Worm (Caenorhabditis elegans) whole organism, L1 larva: ENCODE data around the gene fipr-1.

Experiments
- C34B4.2 ChIP-seq: sonication (generic microtip); optimal IDR thresholded peaks from 2 replicates; lab custom pipeline; 2017; ENCODE audit warnings: mild to moderate bottlenecking, missing genetic modification characterization, missing compliant biosample characterization
- F16B12.6 ChIP-seq: fragments of 150-350 bp; optimal IDR thresholded peaks from 2 replicates; lab custom pipeline; 2014; ENCODE audit warnings: missing biosample characterization, missing genetic modification characterization
- alr-1 ChIP-seq: fragments of 200-800 bp; sonication (Bioruptor generic); optimal IDR thresholded peaks from 2 replicates; lab custom pipeline; 2018; ENCODE audit warnings: borderline replicate concordance, mild to moderate bottlenecking, missing genetic modification characterization, missing compliant biosample characterization
- ama-1 ChIP-seq: fragments of 150-350 bp; optimal IDR thresholded peaks from 2 replicates; lab custom pipeline; 2014
- blmp-1 ChIP-seq: fragments of 150-350 bp; optimal IDR thresholded peaks from 2 replicates; lab custom pipeline; 2014; ENCODE audit warnings: missing biosample characterization, missing genetic modification characterization
- efl-1 ChIP-seq, 4 experiments: fragments of 150-350 bp; optimal IDR thresholded peaks in 3 of 4; peaks in 1 of 4; 1 replicate in 1 of 4; 2 replicates in 3 of 4; lab custom pipeline; 2014; ENCODE audit warnings: missing biosample characterization in 2 of 4, missing genetic modification characterization in 2 of 4, missing genetic modification reagents in 2 of 4
- elt-2 ChIP-seq: sonication (generic microtip); optimal IDR thresholded peaks from 2 replicates; lab custom pipeline; 2016; ENCODE audit warnings: missing genetic modification characterization, mild to moderate bottlenecking, inconsistent platforms, missing compliant biosample characterization, missing genetic modification reagents
- elt-3 ChIP-seq, 6 experiments: fragments of 150-350 bp in 1 of 6; sonication (generic microtip); optimal IDR thresholded peaks; 2 replicates each; lab custom pipeline; 2017 to 2018; ENCODE audit warnings: missing biosample characterization in 6 of 6, missing genetic modification characterization in 6 of 6, inconsistent platforms in 1 of 6
- ets-5 ChIP-seq: fragments of 200-800 bp; sonication (Bioruptor generic); IDR thresholded peaks from 2 replicates; pipeline ENCODE4 v1.3.6; 2022; ENCODE audit warnings: missing genetic modification characterization, missing compliant biosample characterization
- fos-1 ChIP-seq: fragments of 150-350 bp; optimal IDR thresholded peaks from 2 replicates; lab custom pipeline; 2014; ENCODE audit warnings: missing biosample characterization, missing genetic modification characterization
- grh-1 ChIP-seq: fragments of 200-800 bp; sonication (Bioruptor generic); IDR thresholded peaks from 2 replicates; pipeline ENCODE4 v1.3.6; 2022; ENCODE audit warnings: missing genetic modification reagents, missing genetic modification characterization, missing compliant biosample characterization
- hpl-2 ChIP-seq: fragments of 150-350 bp; optimal IDR thresholded peaks from 2 replicates; lab custom pipeline; 2014; ENCODE audit warnings: missing biosample characterization, missing genetic modification reagents, missing genetic modification characterization
- jun-1 ChIP-seq: fragments of 150-350 bp; optimal IDR thresholded peaks from 2 replicates; lab custom pipeline; 2014; ENCODE audit warnings: missing biosample characterization, missing genetic modification reagents, missing genetic modification characterization
- lin-14 ChIP-seq: fragments of 200-800 bp; sonication (Bioruptor generic); optimal IDR thresholded peaks from 2 replicates; lab custom pipeline; 2018; ENCODE audit warnings: mild to moderate bottlenecking, missing genetic modification characterization, moderate library complexity, missing compliant biosample characterization
- lin-15B ChIP-seq: fragments of 150-350 bp; sonication (generic microtip); optimal IDR thresholded peaks from 3 replicates; lab custom pipeline; 2014; ENCODE audit warnings: missing biosample characterization, missing genetic modification characterization
- lin-35 ChIP-seq, 2 experiments: fragments of 150-350 bp; optimal IDR thresholded peaks; 2 replicates each; lab custom pipeline; 2014; ENCODE audit warnings: missing biosample characterization in 2 of 2, missing genetic modification characterization in 2 of 2, missing genetic modification reagents in 2 of 2
- lin-39 ChIP-seq: fragments of 150-350 bp; optimal IDR thresholded peaks from 2 replicates; lab custom pipeline; 2014; ENCODE audit warnings: missing biosample characterization, missing genetic modification reagents, missing genetic modification characterization
- mep-1 ChIP-seq: fragments of 150-350 bp; optimal IDR thresholded peaks from 2 replicates; lab custom pipeline; 2014; ENCODE audit warnings: missing biosample characterization, missing genetic modification characterization
- nhr-19 ChIP-seq: fragments of 200-800 bp; sonication (Bioruptor generic); conservative IDR thresholded peaks from 2 replicates; pipeline ENCODE4 v1.3.6; 2022; ENCODE audit warnings: missing genetic modification characterization, missing compliant biosample characterization
- nhr-20 ChIP-seq: sonication (generic microtip); optimal IDR thresholded peaks from 2 replicates; lab custom pipeline; 2016; ENCODE audit warnings: mild to moderate bottlenecking, missing genetic modification characterization, missing compliant biosample characterization
- nhr-237 ChIP-seq: fragments of 150-350 bp; optimal IDR thresholded peaks from 2 replicates; lab custom pipeline; 2014; ENCODE audit warnings: missing biosample characterization, missing genetic modification characterization
- nhr-47 ChIP-seq: sonication (generic microtip); optimal IDR thresholded peaks from 2 replicates; lab custom pipeline; 2016; ENCODE audit warnings: mild to moderate bottlenecking, missing genetic modification characterization, moderate library complexity, missing compliant biosample characterization
- nhr-84 ChIP-seq: sonication (generic microtip); optimal IDR thresholded peaks from 2 replicates; lab custom pipeline; 2017; ENCODE audit warnings: missing biosample characterization, missing genetic modification characterization
- pag-3 ChIP-seq: sonication (generic microtip); optimal IDR thresholded peaks from 2 replicates; lab custom pipeline; 2017; ENCODE audit warnings: missing genetic modification characterization, mild to moderate bottlenecking, missing compliant biosample characterization, antibody characterized with exemption, borderline replicate concordance; ENCODE audit not compliant: insufficient read depth
- rnt-1 ChIP-seq: sonication (generic microtip); optimal IDR thresholded peaks from 2 replicates; lab custom pipeline; 2016; ENCODE audit warnings: mild to moderate bottlenecking, missing genetic modification characterization, moderate library complexity, missing compliant biosample characterization
- skn-1 ChIP-seq: fragments of 150-350 bp; optimal IDR thresholded peaks from 2 replicates; lab custom pipeline; 2014; ENCODE audit warnings: missing biosample characterization, missing genetic modification characterization
- snpc-4 ChIP-seq: fragments of 150-350 bp; optimal IDR thresholded peaks from 2 replicates; lab custom pipeline; 2014; ENCODE audit warnings: missing biosample characterization, missing genetic modification characterization
- sptf-1 ChIP-seq: fragments of 150-350 bp; optimal IDR thresholded peaks from 2 replicates; lab custom pipeline; 2014; ENCODE audit warnings: missing biosample characterization, missing genetic modification characterization
- sup-37 ChIP-seq: fragments of 200-800 bp; sonication (Bioruptor generic); optimal IDR thresholded peaks from 2 replicates; lab custom pipeline; 2018; ENCODE audit warnings: mild to moderate bottlenecking, missing genetic modification characterization, missing compliant biosample characterization
- tbx-2 ChIP-seq: sonication (generic microtip); optimal IDR thresholded peaks from 2 replicates; lab custom pipeline; 2016; ENCODE audit warnings: missing genetic modification characterization, missing compliant biosample characterization
- unc-62 ChIP-seq: fragments of 150-350 bp; optimal IDR thresholded peaks from 2 replicates; lab custom pipeline; 2014; ENCODE audit warnings: missing biosample characterization, missing genetic modification reagents, missing genetic modification characterization
- zag-1 ChIP-seq: fragments of 150-350 bp; optimal IDR thresholded peaks from 2 replicates; lab custom pipeline; 2014; ENCODE audit warnings: missing biosample characterization, missing genetic modification characterization
- zip-4 ChIP-seq: fragments of 200-800 bp; sonication (Bioruptor generic); optimal IDR thresholded peaks from 2 replicates; lab custom pipeline; 2018; ENCODE audit warnings: mild to moderate bottlenecking, missing genetic modification characterization, moderate library complexity, missing compliant biosample characterization
- ztf-11 ChIP-seq, 2 experiments: sonication (generic microtip); optimal IDR thresholded peaks; 2 replicates each; lab custom pipeline; 2016 to 2017; ENCODE audit warnings: missing genetic modification characterization in 2 of 2, missing biosample characterization in 1 of 2, missing compliant biosample characterization in 1 of 2

Gene fipr-1

DNA sequence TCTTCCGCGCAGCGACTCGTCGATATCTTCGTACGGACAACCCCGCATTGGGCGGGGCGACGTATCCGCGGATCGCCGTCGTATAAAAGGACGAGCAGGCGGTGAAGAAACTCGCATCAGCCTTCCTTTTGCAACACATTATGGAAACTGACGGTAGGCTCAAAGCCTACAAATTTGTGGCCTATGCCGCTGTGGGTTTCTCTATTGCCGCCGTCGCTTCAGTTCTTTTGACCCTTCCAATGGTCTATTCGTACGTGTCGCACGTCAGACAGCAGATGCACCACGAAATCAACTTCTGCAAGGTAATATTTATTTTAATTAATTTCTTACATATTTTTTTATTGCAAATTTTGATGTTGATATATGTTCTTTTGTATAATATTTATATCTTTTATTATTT lies 8.7 kb downstream of the fipr-1 start:
- TF ChIP-seq ama-1 (lab: Kevin White, UChicago) (peak; percentile 45), nhr-19 (GFP tag; lab: Robert Waterston, UW) (no peak)
- TF ChIP-seq, all 84 proteins: peak for 1

DNA sequence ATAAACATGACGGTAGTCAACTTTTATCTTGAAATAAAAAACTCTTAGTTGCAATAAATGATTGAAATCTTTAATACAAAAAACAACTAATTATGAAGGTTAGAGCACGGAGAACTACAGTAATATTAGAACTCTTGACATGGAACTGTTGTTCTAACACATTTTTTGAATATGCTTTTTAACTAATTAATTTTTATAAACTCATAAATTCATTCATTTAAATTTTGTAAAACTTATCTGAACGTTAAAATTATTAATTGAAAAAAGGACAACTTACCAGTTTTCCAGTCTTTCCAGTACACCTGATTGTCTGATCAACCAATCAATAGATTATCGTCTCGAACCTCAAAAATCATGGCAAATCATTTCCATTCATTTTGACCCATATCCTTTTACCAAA lies 9.1 kb downstream of the fipr-1 start, which contains the start of gene sqt-3:
TSS of gene sqt-3 (plus strand) at position 301 of the 400 bp plus-strand sequence.
- no peak for TF ChIP-seq sptf-1 (tag; lab: Kevin White, UChicago)
- TF ChIP-seq mep-1 (tag; lab: Kevin White, UChicago): no peak
- TF ChIP-seq nhr-237 (tag; lab: Kevin White, UChicago): no peak
- TF ChIP-seq zag-1: no peak
- TF ChIP-seq, all 84 proteins: peak for 0

ce11 chrV:12351842-12352241 lies 9.7 kb downstream of the fipr-1 start:
- TF ChIP-seq efl-1 (optimal IDR thresholded peaks at IDR 0.05; lab: Kevin White, UChicago): no peak
- peak in 1 of 2 experiments; percentile 78 for TF ChIP-seq efl-1 (GFP tag; optimal IDR thresholded peaks at IDR 0.05 in 1 of 2; lab: Kevin White, UChicago)
- peak; percentile 29 for TF ChIP-seq blmp-1 (tag; lab: Kevin White, UChicago)
- TF ChIP-seq elt-2 (tag; lab: Kevin White, UChicago): no peak
- peak; percentile 3 for TF ChIP-seq nhr-20 (tag; lab: Kevin White, UChicago)
- TF ChIP-seq tbx-2 (tag; lab: Kevin White, UChicago): no peak
- TF ChIP-seq F16B12.6: no peak
- TF ChIP-seq C34B4.2: no peak
- no peak for TF ChIP-seq snpc-4
- TF ChIP-seq elt-3 (tag; optimal IDR thresholded peaks at IDR 0.05; lab: Kevin White, UChicago): peak in 1 of 6 experiments; percentile 7
- TF ChIP-seq, all 84 proteins: peak for 4

DNA sequence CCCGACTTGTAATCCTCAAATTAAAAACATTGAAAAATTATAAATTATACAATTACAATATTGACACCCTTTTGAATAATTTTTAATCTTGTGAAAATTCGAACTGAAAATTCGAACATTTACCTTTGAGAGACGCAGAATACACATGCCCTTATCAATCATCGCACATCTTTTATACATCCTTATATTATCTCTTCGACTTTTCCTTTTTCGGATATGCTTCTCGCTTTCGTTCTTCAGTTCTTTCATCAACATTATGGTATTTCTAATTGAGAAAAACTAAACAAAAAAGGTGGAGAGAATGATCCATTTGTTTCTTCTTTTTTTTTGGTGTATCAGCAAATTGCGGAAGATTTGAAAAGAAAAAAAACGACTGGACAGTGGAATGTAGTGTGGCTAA lies 12.2 kb downstream of the fipr-1 start:
- TF ChIP-seq blmp-1 (tag; lab: Kevin White, UChicago): peak; percentile 96
- TF ChIP-seq unc-62 (GFP tag; lab: Kevin White, UChicago): no peak
- TF ChIP-seq, all 84 proteins: peak for 1

DNA sequence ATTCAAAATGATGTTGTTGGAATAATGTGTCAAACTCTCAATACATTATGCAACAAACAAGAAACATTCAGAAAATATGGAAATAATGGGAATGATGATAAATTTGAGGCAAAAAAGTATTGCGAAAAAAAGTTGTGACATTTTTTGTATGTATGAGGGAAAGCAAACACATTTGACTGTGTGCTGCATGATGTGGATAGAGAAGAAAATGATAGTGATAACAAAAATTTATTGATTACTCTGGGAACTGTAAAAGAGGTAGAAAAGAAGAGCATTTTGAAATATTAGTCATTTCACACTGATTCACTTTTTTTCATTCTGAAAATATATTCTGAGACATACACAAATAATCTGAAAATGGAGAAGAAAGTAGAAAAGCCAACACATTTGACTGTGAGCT lies 13.7 kb downstream of the fipr-1 start:
- TF ChIP-seq elt-2 (tag; lab: Kevin White, UChicago) (peak; percentile 26), lin-35 (GFP tag; optimal IDR thresholded peaks at IDR 0.05; lab: Kevin White, UChicago) (peak in 1 of 2 experiments; percentile 6), ztf-11 (tag; optimal IDR thresholded peaks at IDR 0.05; lab: Kevin White, UChicago) (no peak)

DNA sequence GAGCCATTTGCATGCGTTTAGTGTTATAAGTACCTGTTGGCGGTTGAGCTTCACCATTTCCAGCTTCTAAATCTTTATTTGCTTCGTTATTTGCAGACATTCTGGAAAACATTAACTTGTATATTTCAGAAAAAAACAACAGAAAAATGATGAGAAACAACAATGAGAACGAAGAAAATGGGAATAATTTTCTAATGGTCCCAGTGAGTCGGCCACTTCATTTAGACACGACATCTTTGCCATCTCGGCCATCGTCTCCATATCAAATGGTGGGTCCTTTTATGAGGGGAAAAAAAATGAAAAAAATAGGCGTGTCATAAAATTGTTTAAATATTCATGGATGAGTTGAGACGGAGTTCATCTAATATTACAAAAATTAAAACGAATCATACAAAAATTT lies 15.7 kb downstream of the fipr-1 start, which contains the start of gene snb-2:
TSS of gene snb-2 (minus strand) at position 101 of the 400 bp plus-strand sequence.
- no peak for TF ChIP-seq ets-5
- TF ChIP-seq lin-15B (tag; lab: Kevin White, UChicago): no peak
- no peak for TF ChIP-seq rnt-1 (tag; lab: Kevin White, UChicago)
- TF ChIP-seq lin-39 (tag; lab: Kevin White, UChicago): no peak
- no peak for TF ChIP-seq elt-3 (tag; optimal IDR thresholded peaks at IDR 0.05; lab: Kevin White, UChicago)

- no peak for TF ChIP-seq lin-14 (GFP tag; lab: Kevin White, UChicago)
- no peak for TF ChIP-seq ama-1 (lab: Kevin White, UChicago)
- no peak for TF ChIP-seq zip-4 (GFP tag; lab: Kevin White, UChicago)
- TF ChIP-seq skn-1 (tag; lab: Kevin White, UChicago): no peak
- TF ChIP-seq nhr-84 (tag; lab: Kevin White, UChicago): no peak
- no peak for TF ChIP-seq pag-3 (tag; lab: Kevin White, UChicago)
- TF ChIP-seq rnt-1 (tag; lab: Kevin White, UChicago): no peak
- no peak for TF ChIP-seq hpl-2 (GFP tag; lab: Kevin White, UChicago)
- TF ChIP-seq nhr-47 (tag; lab: Kevin White, UChicago): no peak
- no peak for TF ChIP-seq fos-1 (tag; lab: Kevin White, UChicago)
- no peak for TF ChIP-seq C34B4.2
- no peak for TF ChIP-seq lin-39 (tag; lab: Kevin White, UChicago)
- no peak for TF ChIP-seq sptf-1 (tag; lab: Kevin White, UChicago)
- TF ChIP-seq grh-1 (GFP tag; lab: Robert Waterston, UW): no peak
- no peak for TF ChIP-seq alr-1 (tag; lab: Kevin White, UChicago)
- TF ChIP-seq jun-1 (tag; lab: Kevin White, UChicago): no peak
- no peak for TF ChIP-seq sup-37
Observed at ce11 chrV:12344845-12345244, 16.7 kb downstream of the fipr-1 start, which contains the start of gene F23H12.3. TSS of gene F23H12.3 (plus strand) at chrV:12345145.
